Fruit fly (Drosophila melanogaster): ENCODE data around the gene Blos2.

Gene Blos2

dm6 chr3L:11084557-11085231 is 23.3 kb downstream of the Blos2 start (continued):
- peak; percentile 97 for TF ChIP-seq CG17829 (tag; optimal IDR thresholded peaks at IDR 0.05)
- peak; percentile 96 for TF ChIP-seq Sox100B (GFP tag; optimal IDR thresholded peaks at IDR 0.05)
- TF ChIP-seq Mrtf (GFP tag; IDR thresholded peaks at IDR 0.05): peak; percentile 93
- TF ChIP-seq CG10321 (GFP tag; IDR thresholded peaks at IDR 0.05): peak; percentile 81
- TF ChIP-seq Atf6 (GFP tag; IDR thresholded peaks at IDR 0.05): peak; percentile 93
- peak; percentile 84 for TF ChIP-seq tup (GFP tag; optimal IDR thresholded peaks at IDR 0.05)
- TF ChIP-seq CG18262 (tag; optimal IDR thresholded peaks at IDR 0.05): peak; percentile 98
- peak; percentile 94 for TF ChIP-seq CG13296 (GFP tag; optimal IDR thresholded peaks at IDR 0.05)
- TF ChIP-seq kay (GFP tag; optimal IDR thresholded peaks at IDR 0.05): peak; percentile 91
- peak; percentile 94 for TF ChIP-seq HHEX (GFP tag; optimal IDR thresholded peaks at IDR 0.05)
- peak; percentile 46 for TF ChIP-seq CG9797 (GFP tag; optimal IDR thresholded peaks at IDR 0.05)
- peak; percentile 95 for TF ChIP-seq seq (GFP tag; IDR thresholded peaks at IDR 0.05)
- peak; percentile 87 for TF ChIP-seq slou (GFP tag; optimal IDR thresholded peaks at IDR 0.05)
- peak; percentile 93 for TF ChIP-seq da (GFP tag; optimal IDR thresholded peaks at IDR 0.05)
- peak; percentile 89 for TF ChIP-seq Hmx (GFP tag; optimal IDR thresholded peaks at IDR 0.05)
- peak; percentile 93 for TF ChIP-seq trh (GFP tag; optimal IDR thresholded peaks at IDR 0.05)
- peak; percentile 69 for TF ChIP-seq CTCF (GFP tag; optimal IDR thresholded peaks at IDR 0.05)
- TF ChIP-seq CG15269 (tag; optimal IDR thresholded peaks at IDR 0.05): peak; percentile 97
- TF ChIP-seq CG3065 (GFP tag; optimal IDR thresholded peaks at IDR 0.05): peak; percentile 91
- peak; percentile 88 for TF ChIP-seq fd102C (GFP tag; optimal IDR thresholded peaks at IDR 0.05)
- TF ChIP-seq CG15011 (GFP tag; optimal IDR thresholded peaks at IDR 0.05): peak; percentile 88
- TF ChIP-seq CG1603 (tag; optimal IDR thresholded peaks at IDR 0.05): peak; percentile 95
- TF ChIP-seq gcm (GFP tag; optimal IDR thresholded peaks at IDR 0.05): peak; percentile 97
- no peak for TF ChIP-seq HLH4C (GFP tag; IDR thresholded peaks at IDR 0.05; ENCODE audit: partially characterized antibody)
- no peak for TF ChIP-seq pzg (GFP tag; optimal IDR thresholded peaks at IDR 0.05)
- peak; percentile 97 for TF ChIP-seq CG8388 (GFP tag; optimal IDR thresholded peaks at IDR 0.05)
- peak; percentile 82 for TF ChIP-seq HmgD (GFP tag; optimal IDR thresholded peaks at IDR 0.05)
- peak; percentile 97 for TF ChIP-seq Ada2b (GFP tag; IDR thresholded peaks at IDR 0.05)
- peak; percentile 96 for TF ChIP-seq pum (GFP tag; optimal IDR thresholded peaks at IDR 0.05)
- peak; percentile 62 for TF ChIP-seq stwl (tag; optimal IDR thresholded peaks at IDR 0.05)
- peak; percentile 96 for TF ChIP-seq sim (GFP tag; IDR thresholded peaks at IDR 0.05)
- TF ChIP-seq CG12391 (tag; optimal IDR thresholded peaks at IDR 0.05): peak; percentile 98
- peak; percentile 71 for TF ChIP-seq TFAM (GFP tag; optimal IDR thresholded peaks at IDR 0.05)
- TF ChIP-seq CG9727 (GFP tag; optimal IDR thresholded peaks at IDR 0.05): peak; percentile 98
- peak; percentile 88 for TF ChIP-seq CG8281 (tag; optimal IDR thresholded peaks at IDR 0.05)
- TF ChIP-seq Optix (GFP tag; IDR thresholded peaks at IDR 0.05): peak; percentile 86; the same call in 2 of the 3 replicates
- peak; percentile 91 for TF ChIP-seq YL-1 (GFP tag; optimal IDR thresholded peaks at IDR 0.05)
- TF ChIP-seq CG30431 (GFP tag; optimal IDR thresholded peaks at IDR 0.05): peak; percentile 92
- TF ChIP-seq Hsf (GFP tag; optimal IDR thresholded peaks at IDR 0.05): peak; percentile 97
- peak; percentile 97 for TF ChIP-seq CG13424 (tag; optimal IDR thresholded peaks at IDR 0.05)
- no peak for TF ChIP-seq HLHmδ (GFP tag; optimal IDR thresholded peaks at IDR 0.05)
- peak; percentile 73; the same call in 1 of the 4 replicates for TF ChIP-seq chinmo (GFP tag; IDR thresholded peaks at IDR 0.05; ENCODE audit: partially characterized antibody)
- peak; percentile 78 for TF ChIP-seq grn (GFP tag; optimal IDR thresholded peaks at IDR 0.05)
- peak; percentile 95 for TF ChIP-seq Rfx (GFP tag; IDR thresholded peaks at IDR 0.05)
- peak; percentile 76 for TF ChIP-seq CG31365 (tag; optimal IDR thresholded peaks at IDR 0.05)
- TF ChIP-seq sd (tag; optimal IDR thresholded peaks at IDR 0.05): no peak
- peak; percentile 94 for TF ChIP-seq en (GFP tag; optimal IDR thresholded peaks at IDR 0.05)
- TF ChIP-seq nmo (GFP tag; optimal IDR thresholded peaks at IDR 0.05): peak; percentile 98
- peak; percentile 94 for TF ChIP-seq ind (GFP tag; optimal IDR thresholded peaks at IDR 0.05)
- TF ChIP-seq pros (GFP tag; optimal IDR thresholded peaks at IDR 0.05): peak; percentile 73
